Worm (Caenorhabditis elegans) whole organism, midembryonic: ENCODE measurements around the gene tpp-2.

ENCODE experiments used
- T22C8.4 ChIP-seq: fragments of 200-800 bp; sonication (Bioruptor generic); IDR thresholded peaks from 2 replicates; pipeline ENCODE4 v1.3.6; 2022; ENCODE audit warnings: missing genetic modification characterization, missing compliant biosample characterization
- cog-1 ChIP-seq: sonication (generic microtip); optimal IDR thresholded peaks from 2 replicates; lab custom pipeline; 2016; ENCODE audit warnings: missing genetic modification characterization, missing compliant biosample characterization
- flt-1 ChIP-seq: fragments of 200-800 bp; sonication (Bioruptor generic); IDR thresholded peaks from 2 replicates; pipeline ENCODE4 v1.3.6; 2022; ENCODE audit warnings: missing genetic modification characterization, missing compliant biosample characterization
- klf-2 ChIP-seq: fragments of 200-800 bp; sonication (Bioruptor generic); conservative IDR thresholded peaks from 2 replicates; pipeline ENCODE4 v1.3.6; 2022; ENCODE audit warnings: missing genetic modification reagents, missing genetic modification characterization, missing compliant biosample characterization
- med-1 ChIP-seq: sonication (generic microtip); optimal IDR thresholded peaks from 2 replicates; lab custom pipeline; 2017; ENCODE audit warnings: missing genetic modification characterization, mild to moderate bottlenecking, missing compliant biosample characterization, antibody characterized with exemption, missing genetic modification reagents; ENCODE audit not compliant: insufficient read depth
- ref-1 ChIP-seq: fragments of 200-800 bp; sonication (Bioruptor generic); conservative IDR thresholded peaks from 2 replicates; pipeline ENCODE4 v1.3.6; 2022; ENCODE audit warnings: missing genetic modification reagents, missing genetic modification characterization, missing compliant biosample characterization
- tab-1 ChIP-seq: fragments of 200-800 bp; sonication (Bioruptor generic); IDR thresholded peaks from 2 replicates; pipeline ENCODE4 v1.3.6; 2022; ENCODE audit warnings: missing genetic modification characterization, missing compliant biosample characterization
- ztf-23 ChIP-seq: fragments of 200-800 bp; sonication (Bioruptor generic); IDR thresholded peaks from 2 replicates; pipeline ENCODE4 v1.3.6; 2022; ENCODE audit warnings: missing genetic modification reagents, missing genetic modification characterization, missing compliant biosample characterization
- ztf-29 ChIP-seq: fragments of 200-800 bp; sonication (Bioruptor generic); IDR thresholded peaks from 2 replicates; pipeline ENCODE4 v1.3.6; 2022; ENCODE audit warnings: missing genetic modification reagents, missing genetic modification characterization, missing compliant biosample characterization

Gene tpp-2

DNA sequence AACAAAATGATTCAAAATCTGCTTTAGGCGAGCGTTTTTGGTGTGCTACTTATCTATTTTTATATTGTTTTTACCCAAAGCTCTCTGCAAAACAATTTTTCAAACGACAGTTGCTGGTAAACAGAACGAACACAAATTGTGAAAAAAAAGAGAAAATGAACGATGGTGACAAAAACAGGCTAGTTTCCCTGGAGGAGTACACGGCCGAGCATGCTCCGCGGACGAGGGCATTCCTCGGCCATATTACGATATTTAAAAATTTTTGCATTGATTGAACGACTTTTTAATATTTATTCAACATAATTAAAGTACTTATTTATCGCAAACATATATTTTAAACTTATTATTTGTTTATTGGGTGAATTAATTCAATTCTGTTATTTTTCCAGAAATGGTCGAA is at the start of gene tpp-2, which contains the start of gene rbbp-5:
TSS of gene tpp-2 (minus strand) at position 157 of the 400 bp plus-strand sequence.
TSS of gene rbbp-5 (plus strand) at position 390 of the 400 bp plus-strand sequence.
- TF ChIP-seq tab-1 (GFP tag; lab: Robert Waterston, UW) (no peak), cog-1 (tag; lab: Kevin White, UChicago) (no peak), flt-1 (0 out of 2 replicates have a peak, but pooled peaks have one; percentile 47), med-1 (GFP tag; lab: Kevin White, UChicago) (no peak), T22C8.4 (GFP tag; lab: Robert Waterston, UW) (0 out of 2 replicates have a peak, but pooled peaks have one; percentile 17)

DNA sequence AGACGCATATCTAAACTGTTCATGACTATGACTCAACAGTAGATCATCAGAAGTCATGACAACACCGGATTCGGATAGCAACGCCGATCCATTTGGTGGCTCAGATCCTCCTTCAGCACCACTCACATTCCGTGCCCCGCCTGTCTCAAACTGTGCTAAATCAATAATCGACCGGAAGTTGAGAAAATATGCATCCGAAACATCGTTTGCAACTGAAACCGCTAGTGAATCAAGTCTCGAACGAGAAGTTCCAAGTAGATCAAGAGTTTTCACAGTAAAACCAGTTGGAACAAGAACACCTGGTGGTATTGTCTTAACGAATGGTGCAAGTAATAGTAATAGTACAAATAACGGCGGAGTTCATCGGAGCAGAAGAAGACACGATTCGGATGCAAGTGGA is 49.7 kb upstream of the tpp-2 start:
- TF ChIP-seq klf-2 (no peak), T22C8.4 (GFP tag; lab: Robert Waterston, UW) (no peak), ref-1 (GFP tag; lab: Robert Waterston, UW) (no peak), ztf-23 (GFP tag; lab: Robert Waterston, UW) (no peak), med-1 (GFP tag; lab: Kevin White, UChicago) (no peak), flt-1 (no peak), tab-1 (GFP tag; lab: Robert Waterston, UW) (no peak), cog-1 (tag; lab: Kevin White, UChicago) (no peak), ztf-29 (GFP tag; lab: Robert Waterston, UW) (no peak)

DNA sequence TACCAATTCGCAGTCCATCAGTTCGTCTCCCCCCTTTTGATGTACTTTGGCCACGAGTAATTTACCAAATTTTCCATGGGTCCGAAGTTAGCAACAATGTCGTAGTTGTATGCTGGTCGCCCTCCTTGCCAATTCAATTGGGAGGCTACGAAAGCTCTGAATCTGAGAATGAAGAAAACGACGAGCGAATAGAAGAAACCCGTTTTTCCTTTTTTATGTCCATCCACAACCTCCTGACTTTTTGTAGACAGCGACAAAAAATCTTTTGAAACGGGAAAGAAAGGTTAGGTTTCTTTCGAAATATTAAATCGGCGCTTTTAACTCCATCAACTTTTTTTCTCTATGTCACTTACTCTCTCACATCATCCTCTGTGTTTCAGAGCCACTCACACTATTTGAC is 45.1 kb upstream of the tpp-2 start:
- TF ChIP-seq ref-1 (GFP tag; lab: Robert Waterston, UW), result no peak
- no peak for TF ChIP-seq cog-1 (tag; lab: Kevin White, UChicago)

DNA sequence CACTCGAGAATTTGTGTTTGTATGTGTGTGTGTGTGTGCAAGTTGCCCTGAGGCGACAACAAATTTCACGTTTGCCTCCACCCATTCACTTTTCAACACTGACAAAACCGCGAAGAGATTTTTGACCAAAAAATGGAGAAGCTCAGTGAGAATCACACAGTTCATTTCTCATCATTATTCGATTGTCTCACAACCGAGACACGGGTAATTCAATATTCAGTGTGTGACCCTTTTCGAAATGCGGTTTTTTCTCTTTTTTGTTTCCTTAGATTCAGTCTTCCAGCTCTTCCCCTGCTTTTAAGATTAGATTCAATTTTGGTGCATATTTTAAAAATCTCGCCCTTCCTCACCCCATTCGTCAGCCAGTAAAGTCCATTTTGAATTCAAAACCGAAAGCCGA is 42.1 kb upstream of the tpp-2 start:
- TF ChIP-seq cog-1 (tag; lab: Kevin White, UChicago) (no peak), ref-1 (GFP tag; lab: Robert Waterston, UW) (no peak), klf-2 (no peak), T22C8.4 (GFP tag; lab: Robert Waterston, UW) (no peak), med-1 (GFP tag; lab: Kevin White, UChicago) (no peak), tab-1 (GFP tag; lab: Robert Waterston, UW) (no peak), flt-1 (no peak), ztf-23 (GFP tag; lab: Robert Waterston, UW) (no peak), ztf-29 (GFP tag; lab: Robert Waterston, UW) (no peak)

DNA sequence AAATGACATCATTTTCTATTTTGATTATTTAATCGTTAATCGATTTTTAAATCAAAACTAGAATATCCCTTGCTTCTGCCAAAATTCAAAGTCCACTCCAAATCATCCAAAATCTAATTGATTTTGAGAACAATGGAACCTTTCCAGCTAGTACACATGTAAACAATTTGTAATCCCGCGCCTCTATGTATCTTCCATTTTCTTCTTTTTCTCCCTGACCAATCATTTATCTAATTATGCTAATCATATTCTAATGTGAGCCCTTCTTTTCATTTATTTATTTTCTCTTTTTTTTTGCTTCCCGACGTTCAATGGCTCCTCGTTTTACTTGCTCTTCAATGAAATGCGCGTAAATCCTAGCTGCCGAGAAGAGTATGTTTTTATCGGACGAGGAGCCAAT is 40.7 kb upstream of the tpp-2 start:
- no peak for TF ChIP-seq ztf-23 (GFP tag; lab: Robert Waterston, UW)
- no peak for TF ChIP-seq T22C8.4 (GFP tag; lab: Robert Waterston, UW)
- no peak for TF ChIP-seq cog-1 (tag; lab: Kevin White, UChicago)
- TF ChIP-seq flt-1, result no peak

DNA sequence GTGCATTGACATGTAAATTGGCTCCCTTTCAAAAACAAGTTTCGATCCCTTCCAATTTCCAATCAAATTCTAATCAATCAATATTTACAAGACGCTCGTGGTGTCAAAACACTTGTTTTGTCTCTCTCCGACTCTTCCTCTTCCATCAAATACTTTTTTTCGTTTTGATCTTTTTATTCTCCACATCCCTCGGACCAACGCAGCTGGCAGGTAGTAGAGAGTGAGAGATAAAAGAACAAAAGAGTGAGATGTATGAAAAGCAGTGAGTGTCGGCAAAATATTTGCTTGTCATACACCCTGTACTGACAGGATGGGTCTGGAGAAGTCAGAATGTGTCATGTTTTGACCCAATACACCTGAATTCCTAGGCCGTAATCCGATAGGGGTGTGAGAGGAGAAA is 39.3 kb upstream of the tpp-2 start:
- TF ChIP-seq ztf-23 (GFP tag; lab: Robert Waterston, UW) (no peak), T22C8.4 (GFP tag; lab: Robert Waterston, UW) (no peak)

DNA sequence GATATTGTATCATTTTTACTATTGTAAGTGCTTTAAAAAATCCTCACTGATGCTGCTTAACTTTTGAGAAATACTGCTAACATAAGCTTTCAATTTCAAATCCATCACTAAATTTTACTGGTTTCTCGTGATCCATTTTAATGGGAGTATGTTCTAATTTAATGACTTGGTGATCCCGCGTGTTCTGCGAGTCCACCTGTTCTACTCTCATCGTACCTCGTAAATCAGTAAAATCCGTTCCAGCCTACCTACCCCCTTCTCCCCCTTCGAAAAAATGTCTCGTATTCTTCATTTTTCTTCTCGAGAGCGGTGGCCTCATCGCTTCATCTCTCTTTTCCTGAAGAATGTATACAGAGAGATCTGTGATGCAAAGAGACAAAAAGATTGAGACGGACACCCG is 38.1 kb upstream of the tpp-2 start:
- TF ChIP-seq ztf-23 (GFP tag; lab: Robert Waterston, UW), result no peak
- TF ChIP-seq cog-1 (tag; lab: Kevin White, UChicago), result no peak
- no peak for TF ChIP-seq ztf-29 (GFP tag; lab: Robert Waterston, UW)
- no peak for TF ChIP-seq flt-1
- no peak for TF ChIP-seq ref-1 (GFP tag; lab: Robert Waterston, UW)
- TF ChIP-seq tab-1 (GFP tag; lab: Robert Waterston, UW), result no peak
- TF ChIP-seq med-1 (GFP tag; lab: Kevin White, UChicago), result no peak
- no peak for TF ChIP-seq klf-2
- no peak for TF ChIP-seq T22C8.4 (GFP tag; lab: Robert Waterston, UW)

DNA sequence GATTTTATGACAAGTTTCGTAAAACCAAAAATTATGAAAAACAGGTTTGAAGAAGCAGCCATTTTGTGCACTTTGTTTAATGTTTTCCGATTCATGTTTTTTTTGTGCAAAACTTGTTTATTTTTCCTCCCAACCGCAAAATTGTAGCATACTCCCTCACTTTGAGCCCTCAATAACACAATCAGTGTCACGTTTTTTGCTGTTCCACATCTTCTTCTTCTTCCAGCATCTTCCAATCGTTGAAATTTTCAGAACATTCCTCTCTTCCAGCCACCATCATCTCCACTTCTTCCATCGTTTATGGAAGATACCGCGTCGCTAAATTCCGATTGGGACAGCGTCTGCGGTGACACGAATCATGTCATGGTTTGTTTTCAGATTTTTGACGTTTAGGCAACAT is 35.2 kb upstream of the tpp-2 start, which contains the start of gene abts-3:
TSS of gene abts-3 (plus strand) at position 301 of the 400 bp plus-strand sequence.
- no peak for TF ChIP-seq tab-1 (GFP tag; lab: Robert Waterston, UW)

DNA sequence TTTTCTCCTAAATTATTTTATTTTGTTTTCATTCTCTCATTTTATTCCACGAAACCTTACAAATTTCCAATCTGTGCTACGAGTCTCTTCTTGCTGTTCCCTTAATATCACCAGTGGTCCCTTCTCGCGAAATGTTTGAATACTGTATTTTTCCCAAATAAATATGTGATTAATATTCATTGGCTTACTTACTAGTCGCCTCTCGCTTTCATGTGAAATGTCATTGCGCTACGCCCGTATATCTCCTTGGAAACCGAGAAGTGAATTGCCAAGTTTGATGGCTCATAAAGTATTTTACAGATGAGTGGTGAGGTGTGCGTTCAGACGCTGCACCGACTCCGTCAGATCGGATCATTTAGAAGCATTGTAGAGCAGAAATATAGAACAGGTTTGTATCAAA is 27.9 kb upstream of the tpp-2 start, which contains the start of gene rars-2:
TSS of gene rars-2 (plus strand) at position 301 of the 400 bp plus-strand sequence.
- TF ChIP-seq flt-1 (no peak), tab-1 (GFP tag; lab: Robert Waterston, UW) (no peak), med-1 (GFP tag; lab: Kevin White, UChicago) (no peak), ztf-29 (GFP tag; lab: Robert Waterston, UW) (no peak), ref-1 (GFP tag; lab: Robert Waterston, UW) (no peak), ztf-23 (GFP tag; lab: Robert Waterston, UW) (no peak), cog-1 (tag; lab: Kevin White, UChicago) (no peak), klf-2 (no peak), T22C8.4 (GFP tag; lab: Robert Waterston, UW) (no peak)

DNA sequence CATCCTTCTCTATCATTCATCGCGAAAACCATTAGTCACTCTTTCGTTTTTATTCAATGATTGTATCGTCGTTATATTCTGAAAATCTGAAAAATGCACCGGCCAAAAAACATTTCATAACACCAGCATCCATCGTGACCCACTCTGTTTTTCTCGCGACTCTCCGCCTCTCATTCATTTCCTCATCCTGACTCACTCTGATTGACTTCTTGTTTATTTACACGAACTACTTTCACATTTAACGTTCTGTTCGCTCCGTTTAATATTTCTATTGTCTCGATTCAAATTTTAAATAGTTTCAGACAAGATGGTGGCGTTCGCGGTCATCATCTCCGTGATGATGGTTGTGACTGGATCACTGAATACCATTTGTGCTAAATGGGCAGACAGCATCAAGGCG is 26.1 kb upstream of the tpp-2 start, which contains the start of gene C29H12.2:
TSS of gene C29H12.2 (plus strand) at position 297 of the 400 bp plus-strand sequence.
- TF ChIP-seq klf-2 (no peak), T22C8.4 (GFP tag; lab: Robert Waterston, UW) (no peak), flt-1 (no peak), ztf-29 (GFP tag; lab: Robert Waterston, UW) (no peak), cog-1 (tag; lab: Kevin White, UChicago) (no peak), ztf-23 (GFP tag; lab: Robert Waterston, UW) (no peak), med-1 (GFP tag; lab: Kevin White, UChicago) (no peak), ref-1 (GFP tag; lab: Robert Waterston, UW) (no peak), tab-1 (GFP tag; lab: Robert Waterston, UW) (no peak)
